Worm (Caenorhabditis elegans): ENCODE data around the gene slc-17.7.

Gene slc-17.7

DNA sequence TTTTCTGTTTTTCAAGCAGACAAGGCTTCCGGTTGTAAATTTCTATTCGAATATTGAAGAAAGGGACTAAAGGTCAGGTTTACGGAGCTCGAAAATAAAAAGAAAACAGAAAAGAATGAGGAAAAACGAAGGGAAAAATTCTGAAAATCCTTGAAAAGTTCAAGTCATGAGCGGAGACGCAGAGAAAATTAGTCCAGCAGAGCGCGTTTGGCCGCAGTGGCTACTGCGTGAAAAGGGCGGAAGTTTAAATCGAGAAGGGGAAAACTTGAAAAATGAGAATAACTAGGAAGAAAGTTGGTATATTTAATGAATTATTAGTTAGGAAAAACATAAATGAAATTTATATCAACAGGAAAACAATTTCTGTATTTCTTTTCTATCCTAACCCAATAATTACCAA is 45.9 kb downstream of the slc-17.7 start:
- TF ChIP-seq lin-38 (GFP tag; IDR thresholded peaks at IDR 0.05) (peak; percentile 92), unc-130 (GFP tag; optimal IDR thresholded peaks at IDR 0.05) (peak; percentile 15), zip-11 (GFP tag; IDR thresholded peaks at IDR 0.05) (no peak), ceh-62 (tag; optimal IDR thresholded peaks at IDR 0.05) (no peak), lin-29 (GFP tag; IDR thresholded peaks at IDR 0.05) (no peak), mes-2 (tag; optimal IDR thresholded peaks at IDR 0.05; ENCODE audit: poor library complexity, severe bottlenecking) (peak; percentile 72), nhr-237 (tag; optimal IDR thresholded peaks at IDR 0.05) (no peak), ceh-20 (GFP tag; IDR thresholded peaks at IDR 0.05) (no peak), daf-16 (GFP tag; optimal IDR thresholded peaks at IDR 0.05) (no peak), daf-16 (tag; optimal IDR thresholded peaks at IDR 0.05) (no peak), hlh-30 (tag; optimal IDR thresholded peaks at IDR 0.05; ENCODE audit: insufficient read depth) (peak; percentile 69), nhr-28 (tag; optimal IDR thresholded peaks at IDR 0.05) (peak; percentile 37), lsy-2 (tag; optimal IDR thresholded peaks at IDR 0.05) (peak in 1 of 2 experiments; percentile 51), hlh-11 (tag; optimal IDR thresholded peaks at IDR 0.05) (peak; percentile 16), Y48G9A.11 (GFP tag; IDR thresholded peaks at IDR 0.05) (no peak), vab-7 (GFP tag; IDR thresholded peaks at IDR 0.05) (no peak), tag-97 (GFP tag; IDR thresholded peaks at IDR 0.05) (no peak), dpl-1 (GFP tag; optimal IDR thresholded peaks at IDR 0.05) (peak; percentile 80), unc-62 (GFP tag; optimal IDR thresholded peaks at IDR 0.05 in 1 of 2) (peak in 1 of 2 experiments; percentile 6), unc-62 (tag; optimal IDR thresholded peaks at IDR 0.05) (no peak), nhr-6 (tag; optimal IDR thresholded peaks at IDR 0.05) (peak; percentile 64), rbr-2 (tag; optimal IDR thresholded peaks at IDR 0.05) (peak; percentile 27), lin-39 (tag; optimal IDR thresholded peaks at IDR 0.05) (no peak), ama-1 (optimal IDR thresholded peaks at IDR 0.05) (peak; percentile 8), mep-1 (tag; optimal IDR thresholded peaks at IDR 0.05) (peak; percentile 39)

DNA sequence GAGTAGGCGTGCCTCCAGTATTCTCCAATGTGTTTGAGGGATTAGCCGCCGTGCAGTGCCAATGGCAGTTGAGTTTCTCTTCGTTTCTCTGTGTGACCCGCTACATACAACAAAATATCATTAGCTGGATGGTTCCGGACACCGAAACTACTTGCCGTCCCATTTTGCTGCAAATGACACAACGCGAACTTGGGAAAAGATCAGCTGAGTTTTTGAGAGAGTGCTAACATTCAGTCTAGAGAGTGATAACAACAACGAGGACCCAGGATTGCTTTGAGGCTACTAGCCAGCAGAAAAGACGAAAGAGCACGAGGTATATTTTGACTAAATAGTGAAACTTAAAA is 46.9 kb downstream of the slc-17.7 start:
- TF ChIP-seq ZK546.5 (tag; optimal IDR thresholded peaks at IDR 0.05), result no peak
- TF ChIP-seq zip-2 (tag; optimal IDR thresholded peaks at IDR 0.05), result no peak
- 0 out of 2 replicates have a peak, but pooled peaks have one; percentile 27 for TF ChIP-seq hmg-1.1 (GFP tag; IDR thresholded peaks at IDR 0.05)
- TF ChIP-seq ceh-28 (tag; optimal IDR thresholded peaks at IDR 0.05), result no peak
- no peak for TF ChIP-seq attf-4 (tag; optimal IDR thresholded peaks at IDR 0.05)
- peak; percentile 75 for TF ChIP-seq aha-1 (tag)
- no peak for TF ChIP-seq duxl-1 (tag; optimal IDR thresholded peaks at IDR 0.05; ENCODE audit: poor library complexity)
- TF ChIP-seq nhr-6 (tag; optimal IDR thresholded peaks at IDR 0.05), result no peak
- no peak for TF ChIP-seq F44E2.7 (GFP tag; IDR thresholded peaks at IDR 0.05)

ce11 chrV:9218655-9219389 is 47.5 kb downstream of the slc-17.7 start:
- TF ChIP-seq mep-1 (tag; optimal IDR thresholded peaks at IDR 0.05) (peak; percentile 12), mdl-1 (tag; optimal IDR thresholded peaks at IDR 0.05) (no peak), F37D6.2 (tag; optimal IDR thresholded peaks at IDR 0.05) (peak; percentile 4), nhr-28 (tag; optimal IDR thresholded peaks at IDR 0.05) (no peak), lsy-2 (tag; optimal IDR thresholded peaks at IDR 0.05) (peak in 1 of 2 experiments; percentile 4), zag-1 (tag; optimal IDR thresholded peaks at IDR 0.05) (no peak), nhr-48 (tag; optimal IDR thresholded peaks at IDR 0.05) (peak; percentile 39), hlh-11 (tag; optimal IDR thresholded peaks at IDR 0.05) (peak; percentile 43), ctbp-1 (GFP tag; IDR thresholded peaks at IDR 0.05) (peak; percentile 48; the same call in 1 of the 2 replicates), ceh-20 (GFP tag; IDR thresholded peaks at IDR 0.05) (peak; percentile 84), lin-38 (GFP tag; IDR thresholded peaks at IDR 0.05) (no peak), lin-13 (GFP tag; optimal IDR thresholded peaks at IDR 0.05) (no peak), aha-1 (tag) (no peak), lin-39 (tag; optimal IDR thresholded peaks at IDR 0.05) (peak; percentile 36), ztf-11 (tag; optimal IDR thresholded peaks at IDR 0.05) (no peak), mes-2 (tag; optimal IDR thresholded peaks at IDR 0.05; ENCODE audit: poor library complexity, severe bottlenecking) (peak; percentile 25), dmd-6 (GFP tag; IDR thresholded peaks at IDR 0.05) (peak; percentile 41; the same call in 1 of the 2 replicates), fkh-10 (GFP tag; optimal IDR thresholded peaks at IDR 0.05) (peak; percentile 10), dve-1 (tag; optimal IDR thresholded peaks at IDR 0.05; ENCODE audit: insufficient read depth) (peak; percentile 26), unc-62 (GFP tag; optimal IDR thresholded peaks at IDR 0.05 in 1 of 2) (peak in 1 of 2 experiments; percentile 99), unc-62 (tag; optimal IDR thresholded peaks at IDR 0.05) (no peak), zip-11 (GFP tag; IDR thresholded peaks at IDR 0.05) (no peak), daf-16 (GFP tag; optimal IDR thresholded peaks at IDR 0.05) (no peak), daf-16 (tag; optimal IDR thresholded peaks at IDR 0.05) (peak; percentile 88), Y75B8A.6 (GFP tag; IDR thresholded peaks at IDR 0.05) (no peak), F26F4.8 (GFP tag; conservative IDR thresholded peaks at IDR 0.05) (no peak), pqm-1 (tag; optimal IDR thresholded peaks at IDR 0.05) (peak; percentile 56), nhr-111 (GFP tag; optimal IDR thresholded peaks at IDR 0.05) (no peak)

All from whole organism, L4 larva.